Fruit fly (Drosophila melanogaster) whole organism, embryonic: Measurements from ENCODE around the gene CG33230.

ENCODE experiments used
- CG10209 ChIP-seq: fragments of 200-800 bp; sonication (Bioruptor generic); optimal IDR thresholded peaks from 3 replicates; lab custom pipeline; 2017; ENCODE audit warnings: missing biosample characterization, mild to moderate bottlenecking, missing genetic modification characterization, missing genetic modification reagents
- CG10462 ChIP-seq: fragments of 200-800 bp; sonication (Bioruptor generic); optimal IDR thresholded peaks from 2 replicates; lab custom pipeline; 2016; ENCODE audit warnings: missing biosample characterization, missing genetic modification characterization
- CG11723 ChIP-seq: fragments of 200-800 bp; sonication (Bioruptor generic); optimal IDR thresholded peaks from 2 replicates; lab custom pipeline; 2017; ENCODE audit warnings: missing biosample characterization, mild to moderate bottlenecking, missing genetic modification characterization
- CG12391 ChIP-seq: fragments of 200-800 bp; sonication (Bioruptor generic); optimal IDR thresholded peaks from 3 replicates; lab custom pipeline; 2018; ENCODE audit warnings: missing biosample characterization, mild to moderate bottlenecking, missing genetic modification characterization, moderate library complexity
- CG14014 ChIP-seq: fragments of 200-800 bp; sonication (Bioruptor generic); IDR thresholded peaks from 2 replicates; pipeline ENCODE4 v1.3.6; 2022; ENCODE audit warnings: missing biosample characterization, missing genetic modification characterization
- CG15011 ChIP-seq: fragments of 200-800 bp; sonication (Bioruptor generic); optimal IDR thresholded peaks from 3 replicates; lab custom pipeline; 2018; ENCODE audit warnings: missing biosample characterization, mild to moderate bottlenecking, missing genetic modification characterization
- CG15269 ChIP-seq: fragments of 200-800 bp; sonication (Bioruptor generic); optimal IDR thresholded peaks from 2 replicates; lab custom pipeline; 2018; ENCODE audit warnings: missing biosample characterization, mild to moderate bottlenecking, missing genetic modification characterization, moderate library complexity
- CG15479 ChIP-seq: fragments of 200-800 bp; sonication (Bioruptor generic); optimal IDR thresholded peaks from 3 replicates; lab custom pipeline; 2019; ENCODE audit warnings: missing biosample characterization, mild to moderate bottlenecking, missing genetic modification characterization, moderate library complexity
- CG15601 ChIP-seq: fragments of 200-800 bp; sonication (Bioruptor generic); optimal IDR thresholded peaks from 3 replicates; lab custom pipeline; 2019; ENCODE audit warnings: missing biosample characterization, mild to moderate bottlenecking, missing genetic modification characterization, moderate library complexity
- CG17802 ChIP-seq: fragments of 200-800 bp; sonication (Bioruptor generic); optimal IDR thresholded peaks from 2 replicates; lab custom pipeline; 2018; ENCODE audit warnings: missing biosample characterization, mild to moderate bottlenecking, missing genetic modification characterization, moderate library complexity
- CG1832 ChIP-seq: fragments of 200-800 bp; sonication (Bioruptor generic); optimal IDR thresholded peaks from 2 replicates; lab custom pipeline; 2017; ENCODE audit warnings: missing biosample characterization, mild to moderate bottlenecking, missing genetic modification characterization, inconsistent platforms
- CG32772 ChIP-seq: fragments of 200-800 bp; sonication (Bioruptor generic); IDR thresholded peaks from 2 replicates; pipeline ENCODE4 v1.3.6; 2022; ENCODE audit warnings: missing biosample characterization, missing genetic modification characterization
- CG5245 ChIP-seq: fragments of 200-800 bp; sonication (Bioruptor generic); optimal IDR thresholded peaks from 3 replicates; lab custom pipeline; 2016; ENCODE audit warnings: missing biosample characterization, missing genetic modification characterization
- CG6254 ChIP-seq: fragments of 200-800 bp; sonication (Bioruptor generic); optimal IDR thresholded peaks from 3 replicates; lab custom pipeline; 2017; ENCODE audit warnings: mild to moderate bottlenecking, missing biosample characterization, missing genetic modification reagents, missing genetic modification characterization
- CG7786 ChIP-seq: fragments of 200-800 bp; sonication (Bioruptor generic); optimal IDR thresholded peaks from 2 replicates; lab custom pipeline; 2016; ENCODE audit warnings: missing biosample characterization, missing genetic modification characterization
- CG8944 ChIP-seq: fragments of 200-800 bp; sonication (Bioruptor generic); optimal IDR thresholded peaks from 3 replicates; lab custom pipeline; 2016; ENCODE audit warnings: missing biosample characterization, missing genetic modification characterization
- Ets65A ChIP-seq: fragments of 200-800 bp; sonication (Bioruptor generic); peaks from one replicate; lab custom pipeline; 2016; ENCODE audit warnings: missing biosample characterization, missing genetic modification characterization
- GATAe ChIP-seq: fragments of 200-800 bp; sonication (Bioruptor generic); conservative IDR thresholded peaks from 2 replicates; pipeline ENCODE4 v1.3.6; 2022; ENCODE audit warnings: missing biosample characterization, missing genetic modification characterization
- H15 ChIP-seq: fragments of 200-800 bp; sonication (Bioruptor generic); IDR thresholded peaks from 3 replicates; pipeline ENCODE4 v1.3.6; 2022; ENCODE audit warnings: missing biosample characterization, missing genetic modification characterization
- HHEX ChIP-seq: fragments of 200-800 bp; sonication (Bioruptor generic); optimal IDR thresholded peaks from 3 replicates; lab custom pipeline; 2017; ENCODE audit warnings: missing biosample characterization, mild to moderate bottlenecking, missing genetic modification characterization, missing genetic modification reagents
- Lpt ChIP-seq: fragments of >200 bp; optimal IDR thresholded peaks from 2 replicates; lab custom pipeline; 2018; ENCODE audit warnings: missing biosample characterization, missing genetic modification characterization
- MBD-R2 ChIP-seq: fragments of 200-800 bp; sonication (Bioruptor generic); IDR thresholded peaks from 2 replicates; pipeline ENCODE4 v1.3.6; 2022; ENCODE audit warnings: missing biosample characterization, missing genetic modification characterization
- Med ChIP-seq: fragments of 200-800 bp; sonication (Bioruptor generic); peaks from one replicate; lab custom pipeline; 2016; ENCODE audit warnings: missing biosample characterization, missing genetic modification characterization, mild to moderate bottlenecking, inconsistent platforms, moderate library complexity
- Mes4 ChIP-seq: fragments of 200-800 bp; sonication (Bioruptor generic); optimal IDR thresholded peaks from 2 replicates; lab custom pipeline; 2016; ENCODE audit warnings: missing biosample characterization, missing genetic modification characterization
- Mrtf ChIP-seq: fragments of 200-800 bp; sonication (Bioruptor generic); IDR thresholded peaks from 3 replicates; pipeline ENCODE4 v1.3.6; 2022; ENCODE audit warnings: missing biosample characterization, missing genetic modification characterization
- NC2β ChIP-seq: fragments of 200-800 bp; sonication (Bioruptor generic); optimal IDR thresholded peaks from 2 replicates; lab custom pipeline; 2016; ENCODE audit warnings: missing biosample characterization, missing genetic modification characterization
- Opbp ChIP-seq: fragments of 200-800 bp; sonication (Bioruptor generic); IDR thresholded peaks from 3 replicates; pipeline ENCODE4 v1.3.6; 2022; ENCODE audit warnings: missing biosample characterization, missing genetic modification characterization; ENCODE audit not compliant: partially characterized antibody
- Optix ChIP-seq: fragments of 200-800 bp; sonication (Bioruptor generic); IDR thresholded peaks from 3 replicates; pipeline ENCODE4 v1.3.6; 2022; ENCODE audit warnings: missing biosample characterization, missing genetic modification characterization
- PHDP ChIP-seq: fragments of 200-800 bp; sonication (Bioruptor generic); optimal IDR thresholded peaks from 3 replicates; lab custom pipeline; 2018; ENCODE audit warnings: missing biosample characterization, mild to moderate bottlenecking, missing genetic modification characterization, moderate library complexity
- Pdp1 ChIP-seq, 2 experiments: fragments of 200-800 bp; sonication (Bioruptor generic); optimal IDR thresholded peaks; 3 replicates each; lab custom pipeline; 2016; ENCODE audit warnings: missing biosample characterization in 2 of 2, missing genetic modification characterization in 2 of 2, mild to moderate bottlenecking in 1 of 2, moderate library complexity in 1 of 2
- Xbp1 ChIP-seq: fragments of 200-800 bp; sonication (Bioruptor generic); optimal IDR thresholded peaks from 3 replicates; lab custom pipeline; 2016; ENCODE audit warnings: missing biosample characterization, mild to moderate bottlenecking, missing genetic modification characterization
- YL-1 ChIP-seq: fragments of 200-800 bp; sonication (Bioruptor generic); optimal IDR thresholded peaks from 3 replicates; lab custom pipeline; 2017; ENCODE audit warnings: missing biosample characterization, mild to moderate bottlenecking, missing genetic modification characterization
- ara ChIP-seq: fragments of 200-800 bp; sonication (Bioruptor generic); IDR thresholded peaks from 2 replicates; pipeline ENCODE4 v1.3.6; 2022; ENCODE audit warnings: missing biosample characterization, missing genetic modification characterization
- chn ChIP-seq: fragments of 200-800 bp; sonication (Bioruptor generic); optimal IDR thresholded peaks from 2 replicates; lab custom pipeline; 2016; ENCODE audit warnings: missing biosample characterization, missing genetic modification characterization
- croc ChIP-seq: fragments of 200-800 bp; sonication (Bioruptor generic); conservative IDR thresholded peaks from 3 replicates; pipeline ENCODE4 v1.3.6; 2022; ENCODE audit warnings: missing biosample characterization, missing genetic modification characterization
- dmrt11E ChIP-seq: fragments of 200-800 bp; sonication (Bioruptor generic); optimal IDR thresholded peaks from 3 replicates; lab custom pipeline; 2018; ENCODE audit warnings: missing biosample characterization, mild to moderate bottlenecking, missing genetic modification characterization, moderate library complexity
- fd3F ChIP-seq: fragments of 200-800 bp; sonication (Bioruptor generic); optimal IDR thresholded peaks from 2 replicates; lab custom pipeline; 2018; ENCODE audit warnings: missing biosample characterization, mild to moderate bottlenecking, missing genetic modification characterization, moderate library complexity
- fd96Cb ChIP-seq: fragments of 200-800 bp; sonication (Bioruptor generic); optimal IDR thresholded peaks from 2 replicates; lab custom pipeline; 2018; ENCODE audit warnings: missing biosample characterization, mild to moderate bottlenecking, missing genetic modification characterization, moderate library complexity
- gem ChIP-seq: fragments of 200-800 bp; sonication (Bioruptor generic); optimal IDR thresholded peaks from 2 replicates; lab custom pipeline; 2019; ENCODE audit warnings: missing biosample characterization, mild to moderate bottlenecking, missing genetic modification characterization, moderate library complexity
- mam ChIP-seq: fragments of 200-800 bp; sonication (Bioruptor generic); optimal IDR thresholded peaks from 3 replicates; lab custom pipeline; 2016; ENCODE audit warnings: missing biosample characterization, missing genetic modification characterization
- nerfin-1 ChIP-seq: fragments of 200-800 bp; sonication (Bioruptor generic); optimal IDR thresholded peaks from 3 replicates; lab custom pipeline; 2019; ENCODE audit warnings: missing biosample characterization, mild to moderate bottlenecking, missing genetic modification characterization, moderate library complexity
- oc ChIP-seq: fragments of 200-800 bp; sonication (Bioruptor generic); optimal IDR thresholded peaks from 2 replicates; lab custom pipeline; 2018; ENCODE audit warnings: missing biosample characterization, mild to moderate bottlenecking, missing genetic modification characterization, moderate library complexity
- org-1 ChIP-seq: fragments of 200-800 bp; sonication (Bioruptor generic); optimal IDR thresholded peaks from 2 replicates; lab custom pipeline; 2017; ENCODE audit warnings: missing biosample characterization, missing genetic modification characterization
- pnt ChIP-seq: fragments of 200-800 bp; sonication (Bioruptor generic); optimal IDR thresholded peaks from 3 replicates; lab custom pipeline; 2016; ENCODE audit warnings: missing biosample characterization, missing genetic modification characterization
- seq ChIP-seq: fragments of 200-800 bp; sonication (Bioruptor generic); IDR thresholded peaks from 2 replicates; pipeline ENCODE4 v1.3.6; 2022; ENCODE audit warnings: missing biosample characterization, missing genetic modification characterization
- slp2 ChIP-seq: fragments of 200-800 bp; sonication (Bioruptor generic); optimal IDR thresholded peaks from 2 replicates; lab custom pipeline; 2016; ENCODE audit warnings: missing biosample characterization, missing genetic modification characterization
- ssp ChIP-seq: fragments of 200-800 bp; sonication (Bioruptor generic); IDR thresholded peaks from 2 replicates; pipeline ENCODE4 v1.3.6; 2022; ENCODE audit warnings: missing biosample characterization, missing genetic modification characterization
- tap ChIP-seq: fragments of 200-800 bp; optimal IDR thresholded peaks from 3 replicates; lab custom pipeline; 2019; ENCODE audit warnings: missing biosample characterization, mild to moderate bottlenecking, missing genetic modification characterization, moderate library complexity
- vvl ChIP-seq: fragments of 200-800 bp; sonication (Bioruptor generic); IDR thresholded peaks from 2 replicates; pipeline ENCODE4 v1.3.6; 2022; ENCODE audit warnings: missing biosample characterization, missing genetic modification characterization
- z ChIP-seq: fragments of 200-800 bp; sonication (Bioruptor generic); IDR thresholded peaks from 3 replicates; pipeline ENCODE4 v1.3.6; 2022; ENCODE audit warnings: missing biosample characterization, missing genetic modification characterization

The CG33230 gene

DNA sequence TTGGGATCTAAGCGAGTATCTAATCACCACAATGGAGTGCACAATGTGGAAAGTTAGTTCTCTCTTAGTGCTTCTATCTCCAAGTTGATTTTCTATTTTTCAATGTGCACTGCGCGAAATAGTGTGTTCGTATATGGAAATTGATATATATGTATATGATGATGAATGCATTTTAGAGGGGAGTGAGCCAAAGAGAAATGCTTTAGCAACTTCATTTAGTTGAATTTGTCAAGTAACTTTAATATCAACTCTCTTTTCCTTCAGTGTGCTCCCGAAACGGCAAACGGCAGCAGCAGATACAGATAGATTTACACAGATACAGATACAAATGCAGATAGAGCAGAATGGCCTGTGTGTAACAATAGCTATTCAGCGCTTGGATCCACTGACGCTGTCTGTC is 34.2 kb upstream of the CG33230 start (continued):
- TF ChIP-seq MBD-R2 (peak; percentile 23; the same call in 1 of the 2 replicates), Pdp1 (GFP tag; optimal IDR thresholded peaks at IDR 0.05; lab: Kevin White, UChicago) (peak; percentile 43 to 59), fd3F (GFP tag; lab: Kevin White, UChicago) (peak; percentile 7), mam (GFP tag; lab: Kevin White, UChicago) (no peak), YL-1 (GFP tag; lab: Kevin White, UChicago) (no peak), vvl (GFP tag; lab: Robert Waterston, UW) (peak; percentile 78), CG15479 (GFP tag; lab: Kevin White, UChicago) (no peak), pnt (GFP tag; lab: Kevin White, UChicago) (peak; percentile 29), CG14014 (GFP tag; lab: Robert Waterston, UW) (peak; percentile 48; the same call in 1 of the 2 replicates), CG15011 (GFP tag; lab: Kevin White, UChicago) (no peak), CG17802 (tag; lab: Kevin White, UChicago) (peak; percentile 22), dmrt11E (tag; lab: Kevin White, UChicago) (peak; percentile 72), croc (GFP tag; lab: Robert Waterston, UW) (peak; percentile 55; the same call in 2 of the 3 replicates), org-1 (GFP tag; lab: Kevin White, UChicago) (peak; percentile 45), slp2 (GFP tag; lab: Kevin White, UChicago) (peak; percentile 61), seq (GFP tag; lab: Robert Waterston, UW) (peak; percentile 22; the same call in 1 of the 2 replicates), gem (tag; lab: Kevin White, UChicago) (peak; percentile 78), Xbp1 (GFP tag; lab: Kevin White, UChicago) (peak; percentile 73), CG10462 (GFP tag; lab: Kevin White, UChicago) (peak; percentile 29), Ets65A (peak; percentile 96), CG6254 (GFP tag; lab: Kevin White, UChicago) (peak; percentile 30), chn (GFP tag; lab: Kevin White, UChicago) (peak; percentile 66), Optix (GFP tag; lab: Robert Waterston, UW) (peak; percentile 65; the same call in 2 of the 3 replicates), Med (GFP tag; lab: Kevin White, UChicago) (peak; percentile 93), ssp (GFP tag; lab: Robert Waterston, UW) (peak; percentile 45; the same call in 1 of the 2 replicates), ara (GFP tag; lab: Robert Waterston, UW) (peak; percentile 74), tap (peak; percentile 50), GATAe (GFP tag; lab: Robert Waterston, UW) (0 out of 2 replicates have a peak, but pooled peaks have one; percentile 30), z (GFP tag; lab: Robert Waterston, UW) (0 out of 3 replicates have a peak, but pooled peaks have one; percentile 19), NC2β (peak; percentile 64), Mes4 (GFP tag; lab: Kevin White, UChicago) (peak; percentile 51), CG8944 (GFP tag; lab: Kevin White, UChicago) (peak; percentile 53), CG10209 (GFP tag; lab: Kevin White, UChicago) (peak; percentile 69), H15 (GFP tag; lab: Robert Waterston, UW) (0 out of 3 replicates have a peak, but pooled peaks have one; percentile 45), CG1832 (no peak), CG12391 (tag; lab: Kevin White, UChicago) (peak; percentile 78), Lpt (GFP tag; lab: Kevin White, UChicago) (no peak), CG15601 (tag; lab: Kevin White, UChicago) (peak; percentile 59), CG11723 (GFP tag; lab: Kevin White, UChicago) (peak; percentile 48), fd96Cb (tag; lab: Kevin White, UChicago) (no peak), CG5245 (GFP tag; lab: Kevin White, UChicago) (no peak), PHDP (tag; lab: Kevin White, UChicago) (peak; percentile 62), CG7786 (GFP tag; lab: Kevin White, UChicago) (peak; percentile 26), CG32772 (GFP tag; lab: Robert Waterston, UW) (peak; percentile 65), CG15269 (peak; percentile 63), oc (tag; lab: Kevin White, UChicago) (peak; percentile 59), Mrtf (GFP tag; lab: Robert Waterston, UW) (0 out of 3 replicates have a peak, but pooled peaks have one; percentile 56), Opbp (no peak), nerfin-1 (tag; lab: Kevin White, UChicago) (peak; percentile 21), HHEX (GFP tag; lab: Kevin White, UChicago) (no peak)
